Worm (Caenorhabditis elegans): Measurements from ENCODE around the gene C17B7.10.
"Not testable (repeated sequence)": the region's sequence is repeated elsewhere in the genome, so short reads cannot be mapped to it uniquely, and the experiment has no call there.

C17B7.10 gene

ce11 chrV:3388299-3388698 is 46.5 kb upstream of the C17B7.10 start (continued):
- TF ChIP-seq ceh-63 (GFP tag; optimal IDR thresholded peaks at IDR 0.05) (no peak), irx-1 (tag; optimal IDR thresholded peaks at IDR 0.05) (no peak), ces-1 (GFP tag; optimal IDR thresholded peaks at IDR 0.05) (no peak), alr-1 (tag; optimal IDR thresholded peaks at IDR 0.05; ENCODE audit: borderline replicate concordance) (no peak), nhr-12 (tag; optimal IDR thresholded peaks at IDR 0.05) (no peak), nhr-71 (tag; optimal IDR thresholded peaks at IDR 0.05) (peak; percentile 52), mep-1 (tag; optimal IDR thresholded peaks at IDR 0.05) (no peak), ets-5 (GFP tag; IDR thresholded peaks at IDR 0.05) (no peak), nhr-84 (tag; optimal IDR thresholded peaks at IDR 0.05) (no peak), ceh-82 (tag; optimal IDR thresholded peaks at IDR 0.05) (no peak), isw-1 (GFP tag; IDR thresholded peaks at IDR 0.05) (no peak), egl-13 (tag; optimal IDR thresholded peaks at IDR 0.05) (no peak), nhr-20 (tag; optimal IDR thresholded peaks at IDR 0.05) (peak; percentile 60), ama-1 (optimal IDR thresholded peaks at IDR 0.05) (no peak), dsc-1 (tag; optimal IDR thresholded peaks at IDR 0.05) (no peak), hlh-4 (tag; optimal IDR thresholded peaks at IDR 0.05) (no peak), lin-35 (GFP tag; optimal IDR thresholded peaks at IDR 0.05) (peak in 1 of 2 experiments; percentile 14), aly-2 (tag; optimal IDR thresholded peaks at IDR 0.05) (no peak), sup-37 (GFP tag; optimal IDR thresholded peaks at IDR 0.05) (no peak), lin-14 (GFP tag; optimal IDR thresholded peaks at IDR 0.05) (peak; percentile 85), nhr-76 (tag; optimal IDR thresholded peaks at IDR 0.05) (no peak), unc-130 (tag; optimal IDR thresholded peaks at IDR 0.05) (no peak), tlp-1 (tag; optimal IDR thresholded peaks at IDR 0.05) (no peak), efl-1 (optimal IDR thresholded peaks at IDR 0.05) (peak; percentile 15 to 17), efl-1 (GFP tag; optimal IDR thresholded peaks at IDR 0.05 in 1 of 2) (no peak), egl-27 (tag; optimal IDR thresholded peaks at IDR 0.05) (no peak), swsn-7 (tag; optimal IDR thresholded peaks at IDR 0.05) (no peak), lin-15B (tag; optimal IDR thresholded peaks at IDR 0.05) (no peak), nhr-19 (GFP tag; conservative IDR thresholded peaks at IDR 0.05) (peak; percentile 53), mab-9 (GFP tag; IDR thresholded peaks at IDR 0.05) (no peak), zag-1 (tag; optimal IDR thresholded peaks at IDR 0.05) (no peak), ztf-11 (tag; optimal IDR thresholded peaks at IDR 0.05) (no peak), F16B12.6 (tag; optimal IDR thresholded peaks at IDR 0.05) (no peak)

- TF ChIP-seq ztf-4 (tag; optimal IDR thresholded peaks at IDR 0.05) (no peak), C34B4.2 (tag; optimal IDR thresholded peaks at IDR 0.05) (no peak)
These were observed 35.2 kb upstream of the C17B7.10 start, which contains the start of gene srbc-2 for ce11 chrV:3376973-3377372. srbc-2 (minus strand) TSS chrV:3377073.

ce11 chrV:3372673-3373072 is 30.9 kb upstream of the C17B7.10 start, which contains the start of gene srx-121:
srx-121 (minus strand) TSS chrV:3372773.
- no peak for TF ChIP-seq lin-35 (GFP tag; optimal IDR thresholded peaks at IDR 0.05)
- TF ChIP-seq nhr-90 (tag; optimal IDR thresholded peaks at IDR 0.05; ENCODE audit: poor library complexity): no peak
- no peak for TF ChIP-seq nhr-76 (tag; optimal IDR thresholded peaks at IDR 0.05)
- TF ChIP-seq mef-2 (tag; optimal IDR thresholded peaks at IDR 0.05): no peak
- TF ChIP-seq ces-1 (GFP tag; optimal IDR thresholded peaks at IDR 0.05): no peak
- TF ChIP-seq unc-130 (tag; optimal IDR thresholded peaks at IDR 0.05): no peak
- no peak for TF ChIP-seq F16B12.6 (tag; optimal IDR thresholded peaks at IDR 0.05)
- no peak for TF ChIP-seq zag-1 (tag; optimal IDR thresholded peaks at IDR 0.05)
- no peak for TF ChIP-seq ztf-4 (tag; optimal IDR thresholded peaks at IDR 0.05)
- no peak for TF ChIP-seq nhr-19 (GFP tag; conservative IDR thresholded peaks at IDR 0.05)
- TF ChIP-seq fkh-8 (tag; optimal IDR thresholded peaks at IDR 0.05): no peak

- TF ChIP-seq alr-1 (tag; optimal IDR thresholded peaks at IDR 0.05; ENCODE audit: borderline replicate concordance); nhr-28 (tag; optimal IDR thresholded peaks at IDR 0.05); swsn-7 (tag; optimal IDR thresholded peaks at IDR 0.05): not testable (repeated sequence)
These were observed 26.0 kb upstream of the C17B7.10 start, which contains the start of gene C04E12.2 for ce11 chrV:3367773-3368172. C04E12.2 (plus strand) TSS chrV:3368073.
